Worm (Caenorhabditis elegans): ENCODE data around the gene srh-42.

The srh-42 gene

DNA sequence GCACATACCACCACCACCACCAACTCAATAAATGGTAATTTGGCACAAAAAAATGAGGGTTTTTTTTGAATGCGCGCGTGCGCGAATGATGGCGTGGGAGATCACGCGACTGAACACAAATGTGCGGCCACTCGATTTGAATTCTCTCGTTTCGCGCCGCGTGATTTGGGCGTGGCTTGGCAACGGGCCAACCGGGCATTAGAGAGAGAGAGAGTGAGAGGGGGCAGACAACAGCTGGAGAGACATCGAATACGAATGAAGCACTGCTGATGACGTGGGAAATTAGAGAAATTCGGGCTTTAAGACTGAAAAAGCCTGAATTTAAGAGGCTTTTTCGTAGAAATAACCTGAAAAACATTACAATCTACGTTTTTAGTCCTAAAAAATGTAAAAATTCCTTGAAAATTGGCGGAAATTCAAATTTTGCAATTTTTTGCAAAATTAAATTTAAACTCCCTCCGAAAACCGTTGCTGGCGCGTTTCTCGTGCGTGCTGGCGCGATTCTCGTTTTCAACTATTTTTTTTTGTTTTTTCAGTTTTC is 37.4 kb downstream of the srh-42 start:
- TF ChIP-seq hlh-13 (GFP tag; optimal IDR thresholded peaks at IDR 0.05), result no peak
- TF ChIP-seq ttx-3 (tag; optimal IDR thresholded peaks at IDR 0.05), result no peak
- TF ChIP-seq dve-1 (tag; optimal IDR thresholded peaks at IDR 0.05), result no peak
- TF ChIP-seq ztf-16 (tag; optimal IDR thresholded peaks at IDR 0.05), result peak; percentile 27
- peak; percentile 47 for TF ChIP-seq ceh-22 (tag; optimal IDR thresholded peaks at IDR 0.05)
- peak; percentile 16 for TF ChIP-seq fax-1 (tag; optimal IDR thresholded peaks at IDR 0.05)
- peak; percentile 55 for TF ChIP-seq pros-1 (tag; optimal IDR thresholded peaks at IDR 0.05)
- no peak for TF ChIP-seq odd-2 (tag; optimal IDR thresholded peaks at IDR 0.05)
- peak; percentile 38 for TF ChIP-seq K02D7.2 (tag; optimal IDR thresholded peaks at IDR 0.05)
- no peak for TF ChIP-seq unc-3 (GFP tag; conservative IDR thresholded peaks at IDR 0.05)
- peak; percentile 56 for TF ChIP-seq unc-3 (tag; optimal IDR thresholded peaks at IDR 0.05)
- TF ChIP-seq C08G9.2 (tag; optimal IDR thresholded peaks at IDR 0.05), result peak; percentile 61
- peak; percentile 52 for TF ChIP-seq hlh-8 (tag; optimal IDR thresholded peaks at IDR 0.05)
- peak; percentile 88 for TF ChIP-seq ceh-34 (tag; optimal IDR thresholded peaks at IDR 0.05)
- peak; percentile 37 for TF ChIP-seq hlh-6 (tag; optimal IDR thresholded peaks at IDR 0.05)
- no peak for TF ChIP-seq pqm-1 (tag; optimal IDR thresholded peaks at IDR 0.05)
- TF ChIP-seq Y22D7AL.16 (tag; optimal IDR thresholded peaks at IDR 0.05), result peak; percentile 36
- no peak for TF ChIP-seq nhr-11 (tag; optimal IDR thresholded peaks at IDR 0.05)
- TF ChIP-seq ceh-31 (tag; optimal IDR thresholded peaks at IDR 0.05), result peak; percentile 90
- no peak for TF ChIP-seq fkh-10 (GFP tag; optimal IDR thresholded peaks at IDR 0.05)
- no peak for TF ChIP-seq dmd-4 (tag; optimal IDR thresholded peaks at IDR 0.05; ENCODE audit: borderline replicate concordance)
- no peak for TF ChIP-seq ceh-48 (tag; optimal IDR thresholded peaks at IDR 0.05)
- TF ChIP-seq ets-4 (tag; optimal IDR thresholded peaks at IDR 0.05), result peak; percentile 72
- peak; percentile 97 for TF ChIP-seq hlh-30 (tag; optimal IDR thresholded peaks at IDR 0.05; ENCODE audit: insufficient read depth)
- peak; percentile 16 for TF ChIP-seq che-1 (tag; optimal IDR thresholded peaks at IDR 0.05)
- TF ChIP-seq pax-1 (tag; optimal IDR thresholded peaks at IDR 0.05), result no peak
- peak; percentile 6 for TF ChIP-seq K09A11.1 (tag; optimal IDR thresholded peaks at IDR 0.05; ENCODE audit: insufficient read depth)
- TF ChIP-seq unc-42 (tag; optimal IDR thresholded peaks at IDR 0.05), result peak; percentile 85
- peak; percentile 93 for TF ChIP-seq ceh-18 (tag; optimal IDR thresholded peaks at IDR 0.05)
- peak; percentile 76 for TF ChIP-seq elt-2 (tag; optimal IDR thresholded peaks at IDR 0.05)
- no peak for TF ChIP-seq ceh-24 (tag; optimal IDR thresholded peaks at IDR 0.05)
- TF ChIP-seq eyg-1 (tag; optimal IDR thresholded peaks at IDR 0.05), result no peak
- peak; percentile 15 for TF ChIP-seq ceh-6 (GFP tag; optimal IDR thresholded peaks at IDR 0.05)
- TF ChIP-seq ceh-30 (tag; optimal IDR thresholded peaks at IDR 0.05), result no peak
- TF ChIP-seq nfya-1 (tag; optimal IDR thresholded peaks at IDR 0.05), result peak; percentile 94
- TF ChIP-seq pag-3 (tag; optimal IDR thresholded peaks at IDR 0.05; ENCODE audit: borderline replicate concordance), result no peak
- peak; percentile 18 for TF ChIP-seq hlh-15 (tag; optimal IDR thresholded peaks at IDR 0.05)
- no peak for TF ChIP-seq ceh-45 (GFP tag; IDR thresholded peaks at IDR 0.05)
- no peak for TF ChIP-seq nhr-232 (tag; optimal IDR thresholded peaks at IDR 0.05)
- TF ChIP-seq mec-3 (tag; optimal IDR thresholded peaks at IDR 0.05; ENCODE audit: borderline replicate concordance), result no peak
- peak; percentile 88 for TF ChIP-seq ref-2 (tag; optimal IDR thresholded peaks at IDR 0.05)
- peak; percentile 9 for TF ChIP-seq C38D4.7 (GFP tag; optimal IDR thresholded peaks at IDR 0.05)
- peak; percentile 89 for TF ChIP-seq tbx-2 (tag; optimal IDR thresholded peaks at IDR 0.05)
- peak; percentile 79 for TF ChIP-seq ceh-14 (tag; optimal IDR thresholded peaks at IDR 0.05)
- TF ChIP-seq tbx-7 (tag; optimal IDR thresholded peaks at IDR 0.05), result peak; percentile 10
- no peak for TF ChIP-seq lim-6 (tag; optimal IDR thresholded peaks at IDR 0.05)
- peak; percentile 85 for TF ChIP-seq rnt-1 (tag; optimal IDR thresholded peaks at IDR 0.05)
- no peak for TF ChIP-seq gmeb-2 (tag; optimal IDR thresholded peaks at IDR 0.05)
- TF ChIP-seq ahr-1 (tag; optimal IDR thresholded peaks at IDR 0.05), result peak; percentile 39
- TF ChIP-seq unc-86 (tag; optimal IDR thresholded peaks at IDR 0.05), result no peak
- peak; percentile 53 for TF ChIP-seq pha-2 (tag; optimal IDR thresholded peaks at IDR 0.05)
- TF ChIP-seq zip-5 (tag; optimal IDR thresholded peaks at IDR 0.05), result no peak
- TF ChIP-seq madf-2 (tag; optimal IDR thresholded peaks at IDR 0.05), result peak; percentile 99
